Worm (Caenorhabditis elegans) whole organism, L4 larva: ENCODE measurements around the gene F40G9.17.

Experiments used
- lim-7 ChIP-seq: fragments of 200-800 bp; sonication (Bioruptor generic); IDR thresholded peaks from 2 replicates; pipeline ENCODE4 v1.3.6; 2022; ENCODE audit warnings: missing genetic modification characterization, missing compliant biosample characterization
- nhr-28 ChIP-seq: fragments of 150-350 bp; optimal IDR thresholded peaks from 2 replicates; lab custom pipeline; 2014; ENCODE audit warnings: missing biosample characterization, missing genetic modification characterization
- zfp-3 ChIP-seq: fragments of 200-800 bp; sonication (Bioruptor generic); conservative IDR thresholded peaks from 2 replicates; pipeline ENCODE4 v1.3.6; 2022; ENCODE audit warnings: missing genetic modification reagents, missing genetic modification characterization, missing compliant biosample characterization

ce11 chrIII:211387-211786 is 17.1 kb downstream of the F40G9.17 start:
- TF ChIP-seq zfp-3 (GFP tag; lab: Robert Waterston, UW) (no peak), nhr-28 (tag; lab: Kevin White, UChicago) (no peak), lim-7 (GFP tag; lab: Robert Waterston, UW) (no peak)
